Fruit fly (Drosophila melanogaster): ENCODE data around the gene Hand.

DNA sequence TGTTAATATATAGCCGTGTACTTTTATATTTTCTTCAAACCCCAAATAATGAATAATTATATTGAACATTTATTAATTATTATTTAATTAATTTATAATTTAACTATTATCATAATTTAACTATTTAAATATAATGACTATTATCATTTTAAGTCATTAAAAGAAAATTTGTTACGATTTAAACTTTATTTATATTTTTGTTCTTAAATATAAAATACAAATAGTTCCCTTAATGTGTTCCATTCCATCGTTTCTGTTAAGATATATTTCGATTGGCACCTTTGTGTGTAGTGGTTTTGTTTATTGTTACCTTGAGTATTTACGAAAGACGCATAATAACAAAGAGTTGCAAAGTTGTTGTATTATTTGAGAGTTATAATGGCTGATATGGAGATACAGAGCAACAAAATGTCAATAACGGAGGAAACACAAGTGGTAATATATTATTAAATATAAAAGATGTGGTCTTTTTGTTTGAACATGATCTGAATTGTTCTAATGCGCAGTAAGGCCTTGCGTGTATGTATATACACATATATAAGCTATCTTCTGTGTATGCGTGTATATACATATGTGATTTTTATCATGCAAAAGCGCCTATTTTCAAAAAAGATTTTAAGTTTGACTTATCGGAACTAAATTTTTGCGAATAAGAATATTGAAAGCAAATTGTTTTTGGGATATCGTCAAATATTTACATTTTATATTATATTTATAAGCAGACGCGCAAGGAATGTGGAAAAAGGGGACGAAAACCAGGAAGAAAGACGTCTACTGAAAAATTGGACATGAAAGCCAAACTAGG is 31.2 kb downstream of the Hand start, which contains the start of gene REPTOR-BP:
- TF ChIP-seq h (optimal IDR thresholded peaks at IDR 0.05) (no peak), Sin3A (optimal IDR thresholded peaks at IDR 0.05) (no peak), insv (optimal IDR thresholded peaks at IDR 0.05) (no peak), ttk (optimal IDR thresholded peaks at IDR 0.05) (no peak), psq (optimal IDR thresholded peaks at IDR 0.05) (no peak), Myc (optimal IDR thresholded peaks at IDR 0.05) (no peak)
